Worm (Caenorhabditis elegans) whole organism, L3 larva: ENCODE measurements around the gene Y26G10.1.

Experiments
- R02D3.7 ChIP-seq: fragments of 150-350 bp; optimal IDR thresholded peaks from 2 replicates; lab custom pipeline; 2014; ENCODE audit warnings: missing biosample characterization, missing genetic modification characterization
- ZK546.5 ChIP-seq: sonication (generic microtip); optimal IDR thresholded peaks from 2 replicates; lab custom pipeline; 2017; ENCODE audit warnings: missing biosample characterization, missing genetic modification characterization
- aly-2 ChIP-seq: fragments of 150-350 bp; optimal IDR thresholded peaks from 2 replicates; lab custom pipeline; 2014; ENCODE audit warnings: missing biosample characterization, missing genetic modification characterization
- ama-1 ChIP-seq: fragments of 150-350 bp; optimal IDR thresholded peaks from 2 replicates; lab custom pipeline; 2018
- ceh-28 ChIP-seq: fragments of 150-350 bp; optimal IDR thresholded peaks from 2 replicates; lab custom pipeline; 2014; ENCODE audit warnings: missing biosample characterization, missing genetic modification reagents, missing genetic modification characterization
- ceh-82 ChIP-seq: fragments of 150-350 bp; optimal IDR thresholded peaks from 2 replicates; lab custom pipeline; 2014; ENCODE audit warnings: missing biosample characterization, missing genetic modification characterization
- ceh-9 ChIP-seq: sonication (generic microtip); optimal IDR thresholded peaks from 2 replicates; lab custom pipeline; 2018; ENCODE audit warnings: missing biosample characterization, missing genetic modification characterization
- daf-12 ChIP-seq: fragments of 150-350 bp; optimal IDR thresholded peaks from 2 replicates; lab custom pipeline; 2014; ENCODE audit warnings: missing biosample characterization, missing genetic modification reagents, missing genetic modification characterization
- egl-5 ChIP-seq: fragments of 150-350 bp; optimal IDR thresholded peaks from 2 replicates; lab custom pipeline; 2017; ENCODE audit warnings: missing biosample characterization, missing genetic modification reagents, missing genetic modification characterization, inconsistent platforms
- elt-1 ChIP-seq: fragments of 150-350 bp; optimal IDR thresholded peaks from 2 replicates; lab custom pipeline; 2014; ENCODE audit warnings: missing biosample characterization, missing genetic modification characterization
- elt-2 ChIP-seq: sonication (generic microtip); optimal IDR thresholded peaks from 2 replicates; lab custom pipeline; 2016; ENCODE audit warnings: missing genetic modification reagents, mild to moderate bottlenecking, missing genetic modification characterization, missing compliant biosample characterization
- fkh-2 ChIP-seq: fragments of 150-350 bp; optimal IDR thresholded peaks from 2 replicates; lab custom pipeline; 2014; ENCODE audit warnings: missing biosample characterization, missing genetic modification reagents, missing genetic modification characterization
- hmg-11 ChIP-seq: sonication (generic microtip); optimal IDR thresholded peaks from 2 replicates; lab custom pipeline; 2016; ENCODE audit warnings: missing genetic modification characterization, missing compliant biosample characterization
- jun-1 ChIP-seq: fragments of 150-350 bp; optimal IDR thresholded peaks from 2 replicates; lab custom pipeline; 2014; ENCODE audit warnings: missing biosample characterization, missing genetic modification reagents, missing genetic modification characterization
- lin-15B ChIP-seq: fragments of 150-350 bp; optimal IDR thresholded peaks from 2 replicates; lab custom pipeline; 2014; ENCODE audit warnings: missing biosample characterization, missing genetic modification characterization
- lin-39 ChIP-seq: fragments of 150-350 bp; optimal IDR thresholded peaks from 2 replicates; lab custom pipeline; 2018; ENCODE audit warnings: missing biosample characterization, missing genetic modification reagents, missing genetic modification characterization
- lsy-12 ChIP-seq: sonication (generic microtip); optimal IDR thresholded peaks from 2 replicates; lab custom pipeline; 2016; ENCODE audit warnings: mild to moderate bottlenecking, missing genetic modification characterization, missing compliant biosample characterization
- mdl-1 ChIP-seq: fragments of 150-350 bp; optimal IDR thresholded peaks from 2 replicates; lab custom pipeline; 2014; ENCODE audit warnings: missing biosample characterization, missing genetic modification characterization
- mml-1 ChIP-seq: fragments of 150-350 bp; sonication (generic microtip); optimal IDR thresholded peaks from 3 replicates; lab custom pipeline; 2014; ENCODE audit warnings: missing biosample characterization, missing genetic modification characterization
- nfya-1 ChIP-seq: sonication (generic microtip); optimal IDR thresholded peaks from 2 replicates; lab custom pipeline; 2017; ENCODE audit warnings: missing genetic modification characterization, mild to moderate bottlenecking, missing compliant biosample characterization, antibody characterized with exemption, moderate library complexity; ENCODE audit not compliant: insufficient read depth
- nhr-11 ChIP-seq: fragments of 150-350 bp; optimal IDR thresholded peaks from 2 replicates; lab custom pipeline; 2014; ENCODE audit warnings: missing biosample characterization, missing genetic modification characterization
- nhr-23 ChIP-seq: fragments of 150-350 bp; optimal IDR thresholded peaks from 2 replicates; lab custom pipeline; 2014; ENCODE audit warnings: missing biosample characterization, missing genetic modification reagents, missing genetic modification characterization
- nhr-237 ChIP-seq: fragments of 150-350 bp; optimal IDR thresholded peaks from 2 replicates; lab custom pipeline; 2014; ENCODE audit warnings: missing biosample characterization, missing genetic modification characterization
- nhr-25 ChIP-seq: sonication (generic microtip); optimal IDR thresholded peaks from 2 replicates; lab custom pipeline; 2017; ENCODE audit warnings: missing biosample characterization, missing genetic modification characterization
- nhr-28 ChIP-seq: fragments of 150-350 bp; optimal IDR thresholded peaks from 2 replicates; lab custom pipeline; 2014; ENCODE audit warnings: missing biosample characterization, missing genetic modification characterization
- nhr-43 ChIP-seq: sonication (generic microtip); optimal IDR thresholded peaks from 2 replicates; lab custom pipeline; 2016; ENCODE audit warnings: mild to moderate bottlenecking, missing genetic modification characterization, missing compliant biosample characterization; ENCODE audit not compliant: poor library complexity, severe bottlenecking
- nhr-67 ChIP-seq: fragments of 150-350 bp; optimal IDR thresholded peaks from 2 replicates; lab custom pipeline; 2014; ENCODE audit warnings: missing biosample characterization, missing genetic modification characterization
- nhr-76 ChIP-seq: fragments of 150-350 bp; sonication (generic microtip); optimal IDR thresholded peaks from 5 replicates; lab custom pipeline; 2014; ENCODE audit warnings: missing biosample characterization, missing genetic modification characterization
- nhr-77 ChIP-seq: fragments of 150-350 bp; optimal IDR thresholded peaks from 2 replicates; lab custom pipeline; 2014; ENCODE audit warnings: missing biosample characterization, missing genetic modification characterization
- pha-4 ChIP-seq: fragments of 150-350 bp; optimal IDR thresholded peaks from 2 replicates; lab custom pipeline; 2014; ENCODE audit warnings: missing biosample characterization, missing genetic modification reagents, missing genetic modification characterization
- pqm-1 ChIP-seq: fragments of 150-350 bp; optimal IDR thresholded peaks from 2 replicates; lab custom pipeline; 2017; ENCODE audit warnings: missing biosample characterization, missing genetic modification characterization, inconsistent platforms
- sea-2 ChIP-seq: fragments of 150-350 bp; sonication (generic microtip); optimal IDR thresholded peaks from 4 replicates; lab custom pipeline; 2014; ENCODE audit warnings: missing biosample characterization, missing genetic modification reagents, missing genetic modification characterization
- skn-1 ChIP-seq: fragments of 150-350 bp; optimal IDR thresholded peaks from 2 replicates; lab custom pipeline; 2014; ENCODE audit warnings: missing biosample characterization, missing genetic modification characterization
- snpc-4 ChIP-seq: fragments of 150-350 bp; optimal IDR thresholded peaks from 2 replicates; lab custom pipeline; 2014; ENCODE audit warnings: missing biosample characterization, missing genetic modification characterization
- tbx-2 ChIP-seq: sonication (generic microtip); optimal IDR thresholded peaks from 2 replicates; lab custom pipeline; 2016; ENCODE audit warnings: mild to moderate bottlenecking, missing genetic modification characterization, missing compliant biosample characterization
- unc-39 ChIP-seq: sonication (generic microtip); optimal IDR thresholded peaks from 4 replicates; lab custom pipeline; 2017; ENCODE audit warnings: missing biosample characterization, missing genetic modification characterization
- zag-1 ChIP-seq: fragments of 150-350 bp; optimal IDR thresholded peaks from 2 replicates; lab custom pipeline; 2014; ENCODE audit warnings: missing biosample characterization, missing genetic modification characterization
- ztf-4 ChIP-seq: fragments of 150-350 bp; optimal IDR thresholded peaks from 2 replicates; lab custom pipeline; 2014; ENCODE audit warnings: missing biosample characterization, missing genetic modification characterization

The Y26G10.1 gene

ce11 chrV:17700728-17701262 lies 5.1 kb upstream of the Y26G10.1 start, which contains the start of the genes Y26G10.5 and srh-32:
Y26G10.5 (minus strand) TSS chrV:17700828.
srh-32 (plus strand) TSS chrV:17701212.
- TF ChIP-seq nhr-25 (tag; lab: Kevin White, UChicago) (no peak), nhr-11 (no peak), R02D3.7 (tag; lab: Kevin White, UChicago) (no peak), jun-1 (no peak), ceh-82 (tag; lab: Kevin White, UChicago) (no peak), nhr-28 (tag; lab: Kevin White, UChicago) (no peak), zag-1 (tag; lab: Kevin White, UChicago) (no peak), nhr-67 (tag; lab: Kevin White, UChicago) (no peak), nhr-237 (tag; lab: Kevin White, UChicago) (no peak), lin-39 (no peak), aly-2 (no peak), mdl-1 (tag; lab: Kevin White, UChicago) (no peak), egl-5 (tag; lab: Kevin White, UChicago) (no peak), lin-15B (tag; lab: Kevin White, UChicago) (no peak), ztf-4 (tag; lab: Kevin White, UChicago) (no peak), sea-2 (GFP tag; lab: Kevin White, UChicago) (no peak), ZK546.5 (tag; lab: Kevin White, UChicago) (no peak), ceh-28 (tag; lab: Kevin White, UChicago) (no peak)

ce11 chrV:17699659-17700058 lies 4.0 kb upstream of the Y26G10.1 start, which contains the start of gene Y26G10.6:
Y26G10.6 (plus strand) TSS chrV:17699959.
- no peak for TF ChIP-seq pqm-1 (tag; lab: Kevin White, UChicago)
- no peak for TF ChIP-seq snpc-4 (tag; lab: Kevin White, UChicago)
- no peak for TF ChIP-seq elt-1 (tag; lab: Kevin White, UChicago)
- TF ChIP-seq nhr-43: no peak
- no peak for TF ChIP-seq elt-2
- no peak for TF ChIP-seq R02D3.7 (tag; lab: Kevin White, UChicago)
- no peak for TF ChIP-seq nhr-28 (tag; lab: Kevin White, UChicago)
- TF ChIP-seq unc-39: no peak
- TF ChIP-seq nhr-23 (tag; lab: Kevin White, UChicago): no peak
- no peak for TF ChIP-seq mml-1
- no peak for TF ChIP-seq ceh-28 (tag; lab: Kevin White, UChicago)
- no peak for TF ChIP-seq ceh-9 (tag; lab: Kevin White, UChicago)
- no peak for TF ChIP-seq ZK546.5 (tag; lab: Kevin White, UChicago)
- TF ChIP-seq ama-1: no peak
- TF ChIP-seq nfya-1 (tag; lab: Kevin White, UChicago): no peak
- TF ChIP-seq hmg-11 (tag; lab: Kevin White, UChicago): no peak
- TF ChIP-seq jun-1: no peak
- no peak for TF ChIP-seq nhr-76 (tag; lab: Kevin White, UChicago)
- TF ChIP-seq nhr-237 (tag; lab: Kevin White, UChicago): no peak

ce11 chrV:17699097-17699496 lies 3.4 kb upstream of the Y26G10.1 start, which contains the start of gene Y26G10.4:
Y26G10.4 (minus strand) TSS chrV:17699197.
- TF ChIP-seq aly-2 (no peak), nhr-237 (tag; lab: Kevin White, UChicago) (no peak), lsy-12 (tag; lab: Kevin White, UChicago) (no peak), pha-4 (tag; lab: Kevin White, UChicago) (no peak), skn-1 (tag; lab: Kevin White, UChicago) (no peak), nhr-23 (tag; lab: Kevin White, UChicago) (no peak), pqm-1 (tag; lab: Kevin White, UChicago) (no peak), daf-12 (tag; lab: Kevin White, UChicago) (no peak), mdl-1 (tag; lab: Kevin White, UChicago) (no peak), nfya-1 (tag; lab: Kevin White, UChicago) (no peak), nhr-11 (no peak), hmg-11 (tag; lab: Kevin White, UChicago) (no peak), tbx-2 (tag; lab: Kevin White, UChicago) (no peak), ceh-9 (tag; lab: Kevin White, UChicago) (no peak), nhr-25 (tag; lab: Kevin White, UChicago) (no peak), nhr-76 (tag; lab: Kevin White, UChicago) (no peak), R02D3.7 (tag; lab: Kevin White, UChicago) (no peak), nhr-77 (tag; lab: Kevin White, UChicago) (no peak), fkh-2 (no peak), unc-39 (no peak)
